Fruit fly (Drosophila melanogaster): ENCODE results near the gene Usp1.

DNA sequence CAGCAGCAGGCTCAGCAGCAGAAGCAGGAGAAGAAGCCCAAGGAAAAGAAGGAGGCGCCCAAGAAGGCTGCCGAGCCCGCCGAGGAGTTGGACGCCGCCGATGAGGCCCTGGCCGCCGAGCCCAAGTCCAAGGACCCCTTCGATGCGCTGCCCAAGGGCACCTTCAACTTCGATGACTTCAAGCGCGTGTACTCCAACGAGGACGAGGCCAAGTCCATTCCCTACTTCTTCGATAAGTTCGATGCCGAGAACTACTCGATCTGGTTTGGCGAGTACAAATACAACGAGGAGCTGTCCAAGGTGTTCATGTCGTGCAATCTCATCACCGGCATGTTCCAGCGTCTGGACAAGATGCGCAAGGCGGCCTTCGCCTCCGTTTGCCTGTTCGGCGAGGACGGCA, 7.8 kb upstream of the Usp1 start:
- TF ChIP-seq CTCF (optimal IDR thresholded peaks at IDR 0.05) (no peak), CG8478 (optimal IDR thresholded peaks at IDR 0.05) (no peak)
